Worm (Caenorhabditis elegans) whole organism, midembryonic: ENCODE data around the gene F46H5.4.

Experiments
- T22C8.4 ChIP-seq: fragments of 200-800 bp; sonication (Bioruptor generic); IDR thresholded peaks from 2 replicates; pipeline ENCODE4 v1.3.6; 2022; ENCODE audit warnings: missing genetic modification characterization, missing compliant biosample characterization
- flt-1 ChIP-seq: fragments of 200-800 bp; sonication (Bioruptor generic); IDR thresholded peaks from 2 replicates; pipeline ENCODE4 v1.3.6; 2022; ENCODE audit warnings: missing genetic modification characterization, missing compliant biosample characterization
- klf-2 ChIP-seq: fragments of 200-800 bp; sonication (Bioruptor generic); conservative IDR thresholded peaks from 2 replicates; pipeline ENCODE4 v1.3.6; 2022; ENCODE audit warnings: missing genetic modification reagents, missing genetic modification characterization, missing compliant biosample characterization
- med-1 ChIP-seq: sonication (generic microtip); optimal IDR thresholded peaks from 2 replicates; lab custom pipeline; 2017; ENCODE audit warnings: missing genetic modification characterization, mild to moderate bottlenecking, missing compliant biosample characterization, antibody characterized with exemption, missing genetic modification reagents; ENCODE audit not compliant: insufficient read depth
- ztf-23 ChIP-seq: fragments of 200-800 bp; sonication (Bioruptor generic); IDR thresholded peaks from 2 replicates; pipeline ENCODE4 v1.3.6; 2022; ENCODE audit warnings: missing genetic modification reagents, missing genetic modification characterization, missing compliant biosample characterization

DNA sequence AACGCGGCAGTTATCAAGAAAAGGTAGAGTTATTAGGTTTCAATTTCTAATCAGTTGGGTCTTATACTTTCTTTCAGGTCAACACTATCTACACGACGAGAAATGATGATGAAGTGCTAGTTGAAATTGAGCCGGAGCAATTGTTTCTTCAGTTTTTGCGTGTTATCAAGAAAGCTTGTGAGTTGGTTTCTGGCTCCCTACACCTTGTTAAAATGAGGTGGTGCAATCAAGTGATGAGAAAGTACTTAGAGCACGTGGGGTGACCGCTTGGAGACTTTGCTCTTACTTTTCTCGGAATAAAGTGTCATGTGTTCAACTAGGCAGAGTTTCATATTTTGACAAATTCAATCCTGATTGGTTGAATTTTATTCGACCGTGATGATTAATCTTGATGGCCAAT is 53.9 kb downstream of the F46H5.4 start:
- TF ChIP-seq klf-2 = no peak
- no peak for TF ChIP-seq ztf-23 (GFP tag; lab: Robert Waterston, UW)
- no peak for TF ChIP-seq med-1 (GFP tag; lab: Kevin White, UChicago)
- no peak for TF ChIP-seq flt-1 (GFP tag; lab: Robert Waterston, UW)
- no peak for TF ChIP-seq T22C8.4 (GFP tag; lab: Robert Waterston, UW)
